Worm (Caenorhabditis elegans) whole organism, L3 larva: ENCODE data around the gene npr-39.

Experiments used
- ZK546.5 ChIP-seq: sonication (generic microtip); optimal IDR thresholded peaks from 2 replicates; lab custom pipeline; 2017; ENCODE audit warnings: missing biosample characterization, missing genetic modification characterization
- ama-1 ChIP-seq: fragments of 150-350 bp; optimal IDR thresholded peaks from 2 replicates; lab custom pipeline; 2018
- ceh-28 ChIP-seq: fragments of 150-350 bp; optimal IDR thresholded peaks from 2 replicates; lab custom pipeline; 2014; ENCODE audit warnings: missing biosample characterization, missing genetic modification reagents, missing genetic modification characterization
- ceh-82 ChIP-seq: fragments of 150-350 bp; optimal IDR thresholded peaks from 2 replicates; lab custom pipeline; 2014; ENCODE audit warnings: missing biosample characterization, missing genetic modification characterization
- ceh-9 ChIP-seq: sonication (generic microtip); optimal IDR thresholded peaks from 2 replicates; lab custom pipeline; 2018; ENCODE audit warnings: missing biosample characterization, missing genetic modification characterization
- egl-5 ChIP-seq: fragments of 150-350 bp; optimal IDR thresholded peaks from 2 replicates; lab custom pipeline; 2017; ENCODE audit warnings: missing biosample characterization, missing genetic modification reagents, missing genetic modification characterization, inconsistent platforms
- elt-1 ChIP-seq: fragments of 150-350 bp; optimal IDR thresholded peaks from 2 replicates; lab custom pipeline; 2014; ENCODE audit warnings: missing biosample characterization, missing genetic modification characterization
- elt-2 ChIP-seq: sonication (generic microtip); optimal IDR thresholded peaks from 2 replicates; lab custom pipeline; 2016; ENCODE audit warnings: missing genetic modification reagents, mild to moderate bottlenecking, missing genetic modification characterization, missing compliant biosample characterization
- elt-3 ChIP-seq, 3 experiments: fragments of 150-350 bp in 1 of 3; sonication (generic microtip) in 2 of 3; optimal IDR thresholded peaks; 2 replicates in 2 of 3; 4 replicates in 1 of 3; lab custom pipeline; 2014 to 2017; ENCODE audit warnings: missing biosample characterization in 3 of 3, missing genetic modification characterization in 3 of 3
- eor-1 ChIP-seq, 2 experiments: fragments of 150-350 bp; optimal IDR thresholded peaks; 2 replicates each; lab custom pipeline; 2014 to 2018; ENCODE audit warnings: missing biosample characterization in 2 of 2, missing genetic modification characterization in 2 of 2
- fkh-2 ChIP-seq: fragments of 150-350 bp; optimal IDR thresholded peaks from 2 replicates; lab custom pipeline; 2014; ENCODE audit warnings: missing biosample characterization, missing genetic modification reagents, missing genetic modification characterization
- fos-1 ChIP-seq: fragments of 150-350 bp; optimal IDR thresholded peaks from 2 replicates; lab custom pipeline; 2014; ENCODE audit warnings: missing biosample characterization, missing genetic modification characterization
- hmg-11 ChIP-seq: sonication (generic microtip); optimal IDR thresholded peaks from 2 replicates; lab custom pipeline; 2016; ENCODE audit warnings: missing genetic modification characterization, missing compliant biosample characterization
- jun-1 ChIP-seq: fragments of 150-350 bp; optimal IDR thresholded peaks from 2 replicates; lab custom pipeline; 2014; ENCODE audit warnings: missing biosample characterization, missing genetic modification reagents, missing genetic modification characterization
- lin-39 ChIP-seq: fragments of 150-350 bp; optimal IDR thresholded peaks from 2 replicates; lab custom pipeline; 2018; ENCODE audit warnings: missing biosample characterization, missing genetic modification reagents, missing genetic modification characterization
- lsy-12 ChIP-seq: sonication (generic microtip); optimal IDR thresholded peaks from 2 replicates; lab custom pipeline; 2016; ENCODE audit warnings: mild to moderate bottlenecking, missing genetic modification characterization, missing compliant biosample characterization
- mdl-1 ChIP-seq: fragments of 150-350 bp; optimal IDR thresholded peaks from 2 replicates; lab custom pipeline; 2014; ENCODE audit warnings: missing biosample characterization, missing genetic modification characterization
- mml-1 ChIP-seq: fragments of 150-350 bp; sonication (generic microtip); optimal IDR thresholded peaks from 3 replicates; lab custom pipeline; 2014; ENCODE audit warnings: missing biosample characterization, missing genetic modification characterization
- nfya-1 ChIP-seq: sonication (generic microtip); optimal IDR thresholded peaks from 2 replicates; lab custom pipeline; 2017; ENCODE audit warnings: missing genetic modification characterization, mild to moderate bottlenecking, missing compliant biosample characterization, antibody characterized with exemption, moderate library complexity; ENCODE audit not compliant: insufficient read depth
- nhr-11 ChIP-seq: fragments of 150-350 bp; optimal IDR thresholded peaks from 2 replicates; lab custom pipeline; 2014; ENCODE audit warnings: missing biosample characterization, missing genetic modification characterization
- nhr-12 ChIP-seq: fragments of 150-350 bp; optimal IDR thresholded peaks from 2 replicates; lab custom pipeline; 2014; ENCODE audit warnings: missing biosample characterization, missing genetic modification characterization
- nhr-23 ChIP-seq: fragments of 150-350 bp; optimal IDR thresholded peaks from 2 replicates; lab custom pipeline; 2014; ENCODE audit warnings: missing biosample characterization, missing genetic modification reagents, missing genetic modification characterization
- nhr-237 ChIP-seq: fragments of 150-350 bp; optimal IDR thresholded peaks from 2 replicates; lab custom pipeline; 2014; ENCODE audit warnings: missing biosample characterization, missing genetic modification characterization
- nhr-25 ChIP-seq: sonication (generic microtip); optimal IDR thresholded peaks from 2 replicates; lab custom pipeline; 2017; ENCODE audit warnings: missing biosample characterization, missing genetic modification characterization
- nhr-43 ChIP-seq: sonication (generic microtip); optimal IDR thresholded peaks from 2 replicates; lab custom pipeline; 2016; ENCODE audit warnings: mild to moderate bottlenecking, missing genetic modification characterization, missing compliant biosample characterization; ENCODE audit not compliant: poor library complexity, severe bottlenecking
- pha-4 ChIP-seq: fragments of 150-350 bp; optimal IDR thresholded peaks from 2 replicates; lab custom pipeline; 2014; ENCODE audit warnings: missing biosample characterization, missing genetic modification reagents, missing genetic modification characterization
- snpc-4 ChIP-seq: fragments of 150-350 bp; optimal IDR thresholded peaks from 2 replicates; lab custom pipeline; 2014; ENCODE audit warnings: missing biosample characterization, missing genetic modification characterization
- tbx-2 ChIP-seq: sonication (generic microtip); optimal IDR thresholded peaks from 2 replicates; lab custom pipeline; 2016; ENCODE audit warnings: mild to moderate bottlenecking, missing genetic modification characterization, missing compliant biosample characterization

Gene npr-39

DNA sequence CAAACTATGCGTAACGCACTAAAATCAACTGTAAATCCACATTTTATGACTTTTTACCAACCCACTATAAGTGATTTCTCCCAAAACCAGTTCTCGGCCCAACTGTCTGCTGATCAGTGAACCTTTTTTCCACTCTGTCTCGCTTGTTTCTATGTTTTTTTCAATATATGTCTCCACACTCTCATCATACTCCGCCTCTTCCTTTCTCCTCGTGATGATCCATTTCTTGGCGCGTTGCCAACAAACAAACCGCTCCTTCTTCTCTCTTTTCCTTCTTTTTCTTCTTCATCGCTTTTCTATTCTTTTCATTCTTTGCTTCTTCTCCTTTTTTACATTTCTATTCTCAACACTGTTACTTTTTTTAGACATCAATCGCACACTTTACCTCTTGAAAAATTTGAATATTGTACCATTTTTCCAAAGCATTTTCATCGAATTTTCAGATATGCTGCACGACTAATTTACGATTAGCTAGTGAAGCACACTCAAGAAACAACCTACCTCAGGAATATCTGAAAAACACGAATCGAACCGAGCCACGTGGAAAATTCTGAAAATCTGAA is 23.6 kb upstream of the npr-39 start, which contains the start of gene T06E8.8:
T06E8.8 (plus strand) TSS at position 513 of the 563 bp plus-strand sequence.
- peak; percentile 39 for TF ChIP-seq hmg-11
- TF ChIP-seq fos-1 = no peak
- TF ChIP-seq elt-2 = no peak
- TF ChIP-seq mml-1 (tag; lab: Kevin White, UChicago) = no peak
- TF ChIP-seq snpc-4 (tag; lab: Kevin White, UChicago) = peak; percentile 26
- no peak for TF ChIP-seq ceh-82 (tag; lab: Kevin White, UChicago)
- no peak for TF ChIP-seq ceh-9
- TF ChIP-seq jun-1 (tag; lab: Kevin White, UChicago) = peak; percentile 65
- TF ChIP-seq ama-1 (lab: Kevin White, UChicago) = no peak
- TF ChIP-seq lsy-12 (tag; lab: Kevin White, UChicago) = peak; percentile 18
- TF ChIP-seq eor-1 (tag; optimal IDR thresholded peaks at IDR 0.05; lab: Kevin White, UChicago) = no peak
- peak; percentile 16 for TF ChIP-seq mdl-1
- TF ChIP-seq elt-3 (tag; optimal IDR thresholded peaks at IDR 0.05; lab: Kevin White, UChicago) = peak in 1 of 3 experiments; percentile 2
- TF ChIP-seq nhr-25 (tag; lab: Kevin White, UChicago) = peak; percentile 63
- TF ChIP-seq ZK546.5 (tag; lab: Kevin White, UChicago) = no peak
- TF ChIP-seq nhr-23 (tag; lab: Kevin White, UChicago) = peak; percentile 84
- TF ChIP-seq ceh-28 (tag; lab: Kevin White, UChicago) = peak; percentile 15
- peak; percentile 71 for TF ChIP-seq nhr-43 (tag; lab: Kevin White, UChicago)
- peak; percentile 89 for TF ChIP-seq pha-4 (tag; lab: Kevin White, UChicago)
- peak; percentile 63 for TF ChIP-seq nfya-1 (tag; lab: Kevin White, UChicago)
- TF ChIP-seq tbx-2 (tag; lab: Kevin White, UChicago) = no peak
- no peak for TF ChIP-seq egl-5
- TF ChIP-seq lin-39 (tag; lab: Kevin White, UChicago) = peak; percentile 52
- TF ChIP-seq nhr-11 (tag; lab: Kevin White, UChicago) = no peak

DNA sequence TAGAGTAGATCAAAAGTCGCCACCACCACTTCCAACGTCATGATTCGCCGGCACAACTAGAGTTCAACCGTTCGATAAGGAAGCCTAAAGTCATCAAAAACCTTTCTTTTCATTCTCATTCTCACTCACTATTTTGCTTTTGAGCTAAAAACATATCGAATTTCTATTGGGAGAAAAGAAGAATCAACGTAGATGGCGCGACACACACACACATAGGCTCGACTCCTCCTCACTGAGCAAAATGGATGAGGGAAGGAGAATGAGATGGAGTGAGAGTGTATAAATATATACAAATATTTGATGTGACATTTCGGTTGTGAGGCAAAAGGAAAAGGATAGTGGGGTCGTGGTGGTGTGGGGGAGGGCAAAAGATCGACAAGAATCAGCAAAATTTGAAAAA is 22.1 kb upstream of the npr-39 start:
- TF ChIP-seq ceh-9 = no peak
- peak; percentile 69 for TF ChIP-seq pha-4 (tag; lab: Kevin White, UChicago)

DNA sequence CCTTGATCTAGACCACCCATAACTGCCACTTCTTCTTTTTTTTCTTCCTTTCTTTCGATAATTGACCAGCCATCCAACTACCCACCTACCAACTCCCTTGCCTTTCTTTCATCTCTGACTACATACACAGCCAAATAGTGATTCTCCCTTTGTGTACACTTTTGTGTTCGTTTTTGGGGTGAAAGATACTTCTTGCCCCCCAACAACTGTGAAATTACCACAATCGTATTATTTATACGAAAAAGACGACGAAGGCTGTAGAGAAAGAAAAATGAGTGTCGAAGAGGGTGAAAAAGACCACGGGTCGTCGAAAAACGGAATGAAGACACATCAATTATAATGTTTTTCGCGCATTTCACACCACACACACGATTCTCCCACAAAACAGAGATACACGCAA is 20.4 kb upstream of the npr-39 start:
- TF ChIP-seq nhr-25 (tag; lab: Kevin White, UChicago) = peak; percentile 55
- TF ChIP-seq nfya-1 (tag; lab: Kevin White, UChicago) = peak; percentile 17
- peak; percentile 21 for TF ChIP-seq pha-4 (tag; lab: Kevin White, UChicago)
- no peak for TF ChIP-seq hmg-11

DNA sequence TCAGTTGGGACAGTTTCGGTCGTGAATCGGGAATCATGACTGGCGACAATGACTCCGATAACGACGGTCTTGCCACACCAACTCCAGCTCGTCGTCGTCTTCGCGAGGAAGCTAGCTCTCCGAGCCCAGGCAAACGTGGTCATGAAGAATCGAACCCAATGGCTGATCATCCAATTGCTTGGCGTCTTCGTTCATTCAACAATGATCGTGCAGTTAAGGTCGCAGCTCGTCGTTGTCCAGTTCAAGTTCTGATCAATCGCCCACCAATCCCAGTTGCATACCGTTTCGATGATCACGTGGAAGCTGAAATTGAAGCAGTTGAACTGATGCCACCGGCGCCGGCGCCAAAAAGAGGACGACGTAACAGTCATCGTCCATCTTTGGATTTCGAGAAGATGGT is 19.7 kb upstream of the npr-39 start:
- no peak for TF ChIP-seq tbx-2 (tag; lab: Kevin White, UChicago)
- TF ChIP-seq ama-1 (lab: Kevin White, UChicago) = peak; percentile 71

DNA sequence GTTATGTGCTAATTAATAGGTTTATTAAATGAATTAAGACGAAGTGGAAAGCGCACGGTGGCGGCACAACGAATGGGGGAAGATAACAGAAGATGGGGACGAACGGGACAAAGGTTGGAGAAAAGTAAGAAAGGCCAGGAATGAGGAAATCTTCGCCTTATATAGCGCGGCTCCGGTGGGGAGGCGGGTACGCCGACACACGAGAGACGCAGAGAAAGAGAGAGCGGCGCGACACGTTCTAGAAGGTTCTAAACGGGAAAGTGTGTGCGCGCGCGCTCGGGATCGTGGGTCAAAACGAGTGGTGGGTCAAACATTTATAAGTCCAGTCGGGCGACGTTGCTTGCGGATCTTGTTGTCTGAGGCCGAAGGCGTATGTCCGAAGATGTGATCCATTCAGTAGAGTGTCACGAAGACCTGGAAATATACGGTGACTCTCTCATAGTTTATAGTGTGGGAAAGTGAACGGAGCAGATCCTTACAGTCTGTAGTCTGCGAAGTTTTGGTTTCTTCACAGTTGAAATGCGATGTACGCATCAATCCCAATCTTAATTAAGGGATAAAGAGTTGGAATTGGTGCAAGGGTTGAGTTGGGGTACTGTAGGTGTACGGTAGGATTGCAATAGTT is 17.6 kb upstream of the npr-39 start:
- TF ChIP-seq nfya-1 (tag; lab: Kevin White, UChicago) = peak; percentile 3
- TF ChIP-seq, all 47 proteins: peak for 1; not testable (repeated sequence) for 46

DNA sequence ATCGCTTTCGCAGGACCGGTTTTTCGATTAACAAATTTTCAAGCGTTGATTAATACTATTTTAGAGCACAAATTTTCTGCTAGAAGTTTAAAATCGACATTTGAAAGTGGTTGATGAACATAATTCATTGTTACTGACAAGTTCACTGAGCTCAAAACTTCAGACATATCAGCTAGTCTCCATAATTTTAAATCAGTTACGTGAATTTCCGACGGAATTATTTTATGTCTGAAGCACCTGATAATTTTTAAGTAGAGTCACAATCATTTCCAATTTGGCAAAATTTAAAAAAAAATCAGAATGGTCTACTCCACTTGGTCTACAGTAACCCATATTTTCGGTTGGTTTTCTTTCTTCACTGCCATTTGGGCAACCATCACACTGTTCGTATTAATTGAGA is 15.0 kb upstream of the npr-39 start, which contains the start of gene str-118:
str-118 (plus strand) TSS at position 301 of the 400 bp plus-strand sequence.
- TF ChIP-seq nhr-23 (tag; lab: Kevin White, UChicago) (no peak), ceh-28 (tag; lab: Kevin White, UChicago) (no peak), fkh-2 (tag; lab: Kevin White, UChicago) (no peak), pha-4 (tag; lab: Kevin White, UChicago) (no peak), lin-39 (tag; lab: Kevin White, UChicago) (no peak), mdl-1 (no peak), nhr-12 (tag; lab: Kevin White, UChicago) (no peak), nhr-43 (tag; lab: Kevin White, UChicago) (no peak), ceh-82 (tag; lab: Kevin White, UChicago) (no peak), jun-1 (tag; lab: Kevin White, UChicago) (no peak), elt-1 (tag; lab: Kevin White, UChicago) (no peak), tbx-2 (tag; lab: Kevin White, UChicago) (no peak), ama-1 (lab: Kevin White, UChicago) (no peak), nhr-237 (tag; lab: Kevin White, UChicago) (no peak)
- TF ChIP-seq, all 47 proteins: peak for 0
